Fruit fly (Drosophila melanogaster) whole organism: ENCODE results near the gene CG31524.
A peak's percentile ranks its signal among the peaks of the same experiment; 100 is the strongest.

ENCODE experiments used
- CG8478 ChIP-seq: fragments of >200 bp; optimal IDR thresholded peaks from 2 replicates; lab custom pipeline; 2018; ENCODE audit warnings: inconsistent platforms
- Dll ChIP-seq: fragments of >200 bp; optimal IDR thresholded peaks from 2 replicates; lab custom pipeline; 2017
- EcR ChIP-seq, 2 experiments: fragments of >200 bp; optimal IDR thresholded peaks; 2 replicates each; lab custom pipeline; 2017; ENCODE audit warnings: missing biosample characterization in 2 of 2, missing genetic modification characterization in 2 of 2, missing genetic modification reagents in 2 of 2
- pan ChIP-seq: fragments of >200 bp; optimal IDR thresholded peaks from 2 replicates; lab custom pipeline; 2017
- psq ChIP-seq: fragments of >200 bp; optimal IDR thresholded peaks from 2 replicates; lab custom pipeline; 2017
- usp ChIP-seq: fragments of >200 bp; optimal IDR thresholded peaks from 2 replicates; lab custom pipeline; 2017; ENCODE audit warnings: missing biosample characterization, missing genetic modification characterization, mixed read lengths

CG31524 gene

DNA sequence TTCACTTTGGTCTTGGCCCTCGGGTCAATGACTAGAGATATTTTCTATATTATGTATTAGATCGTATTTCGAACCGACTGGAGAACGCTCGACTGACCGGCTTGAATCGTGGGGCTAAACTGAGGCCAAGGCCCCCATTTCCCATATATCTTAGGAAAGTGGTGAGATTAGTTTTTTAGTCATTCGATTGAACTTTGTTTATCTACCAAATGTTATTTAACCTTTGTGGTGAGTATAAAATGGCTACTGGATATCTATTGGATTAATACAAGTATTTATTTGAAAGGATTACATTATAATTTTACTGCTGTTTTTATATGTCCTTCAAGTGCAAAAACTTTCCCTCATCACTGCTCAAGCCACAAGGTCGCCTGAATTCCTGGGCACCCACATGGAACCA, 10.7 kb downstream of the CG31524 start, which contains the start of gene CG31371:
CG31371 (minus strand) TSS at position 101 of the 400 bp plus-strand sequence.
- TF ChIP-seq psq (lab: Kevin White, UChicago) (no peak), pan (lab: Kevin White, UChicago) (no peak), usp (no peak), EcR (GFP tag; optimal IDR thresholded peaks at IDR 0.05; lab: Kevin White, UChicago) (no peak), CG8478 (lab: Kevin White, UChicago) (no peak), Dll (lab: Kevin White, UChicago) (no peak)

DNA sequence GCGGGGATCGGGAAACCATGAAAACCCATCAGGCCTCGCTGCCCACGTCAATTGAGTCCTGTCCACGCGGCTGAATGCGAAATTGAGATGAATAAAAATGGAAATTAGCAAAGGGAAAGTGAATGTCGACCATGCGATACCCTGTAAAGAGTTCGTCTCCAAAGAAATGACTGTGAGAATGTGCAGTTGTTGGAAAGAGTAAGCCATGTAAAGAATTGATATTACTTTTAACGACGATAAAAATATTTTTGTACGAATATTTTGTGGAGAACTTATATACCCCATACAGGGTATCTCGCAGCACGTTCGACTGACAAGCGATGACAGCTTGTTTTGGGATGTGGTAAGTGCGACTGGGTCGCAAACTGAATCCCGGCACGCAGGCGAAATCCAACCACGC, 13.0 kb downstream of the CG31524 start:
- TF ChIP-seq psq (lab: Kevin White, UChicago) (no peak), pan (lab: Kevin White, UChicago) (peak; percentile 69)

DNA sequence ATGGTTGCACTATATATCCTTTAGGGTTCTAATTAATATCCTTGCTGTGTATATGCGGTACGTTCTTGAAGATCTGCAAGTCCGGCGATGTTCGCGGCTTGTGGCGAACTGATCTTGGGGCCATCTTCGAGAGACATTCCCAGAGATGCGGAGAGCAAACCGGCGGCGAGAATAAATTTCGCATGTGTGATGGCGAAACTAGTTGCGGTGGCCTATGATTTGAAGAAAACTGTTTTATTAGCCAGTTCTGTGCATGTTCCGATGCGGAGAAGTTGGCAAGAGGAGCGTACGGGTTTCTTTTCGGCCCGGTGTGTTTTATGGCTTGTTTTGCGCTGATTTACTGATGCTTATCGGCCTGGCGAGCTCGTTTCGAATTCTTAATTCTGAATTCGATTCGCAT, 13.9 kb downstream of the CG31524 start, which contains the start of gene PH4alphaNE1:
PH4alphaNE1 (minus strand) TSS at position 101 of the 400 bp plus-strand sequence.
- no peak for TF ChIP-seq EcR (GFP tag; optimal IDR thresholded peaks at IDR 0.05; lab: Kevin White, UChicago)
- no peak for TF ChIP-seq CG8478 (lab: Kevin White, UChicago)
- no peak for TF ChIP-seq pan (lab: Kevin White, UChicago)
- TF ChIP-seq usp: no peak
- no peak for TF ChIP-seq Dll (lab: Kevin White, UChicago)
- TF ChIP-seq psq (lab: Kevin White, UChicago): no peak

DNA sequence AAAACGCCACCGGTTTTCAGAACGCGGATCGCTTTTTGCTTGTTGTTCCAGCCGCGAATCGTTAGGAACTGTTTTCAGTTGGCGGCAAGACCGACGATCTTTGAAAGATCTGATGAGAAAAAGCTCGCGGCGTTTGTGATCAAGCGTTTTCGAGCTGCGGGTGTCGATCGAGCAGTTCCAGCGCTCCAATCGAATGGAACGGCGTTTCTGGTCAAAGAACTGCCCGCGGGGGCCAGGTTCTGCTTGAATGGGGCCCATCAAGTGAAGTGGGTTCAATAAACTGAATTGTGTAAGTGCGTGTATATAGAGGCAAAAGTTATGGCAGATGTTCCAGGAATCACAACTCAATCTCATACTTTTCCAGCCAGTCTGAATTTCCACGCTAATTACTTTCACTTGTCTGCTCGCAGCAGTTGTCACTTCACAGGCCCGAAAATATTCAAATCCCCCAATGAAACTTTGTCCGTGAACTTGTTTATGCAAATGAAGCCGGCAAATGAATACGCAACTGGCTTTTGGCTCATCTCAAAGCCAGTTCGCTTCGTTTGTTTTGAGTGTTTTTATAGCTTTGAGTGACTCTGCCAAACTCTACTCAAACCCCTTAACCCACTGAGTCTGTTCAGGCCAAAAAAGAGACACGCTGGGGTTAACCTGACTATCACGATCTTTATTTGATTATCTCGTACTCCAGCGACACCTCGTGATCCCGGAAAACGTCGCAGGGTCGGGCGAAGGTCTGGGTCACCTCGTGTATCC, 17.9 kb downstream of the CG31524 start, which contains the start of gene PH4alphaMP:
PH4alphaMP (minus strand) TSS at position 51 of the 756 bp plus-strand sequence.
- TF ChIP-seq Dll (lab: Kevin White, UChicago) (no peak), CG8478 (lab: Kevin White, UChicago) (no peak), psq (lab: Kevin White, UChicago) (no peak), EcR (GFP tag; optimal IDR thresholded peaks at IDR 0.05; lab: Kevin White, UChicago) (peak in 1 of 2 experiments; percentile 41), usp (no peak), pan (lab: Kevin White, UChicago) (no peak)

DNA sequence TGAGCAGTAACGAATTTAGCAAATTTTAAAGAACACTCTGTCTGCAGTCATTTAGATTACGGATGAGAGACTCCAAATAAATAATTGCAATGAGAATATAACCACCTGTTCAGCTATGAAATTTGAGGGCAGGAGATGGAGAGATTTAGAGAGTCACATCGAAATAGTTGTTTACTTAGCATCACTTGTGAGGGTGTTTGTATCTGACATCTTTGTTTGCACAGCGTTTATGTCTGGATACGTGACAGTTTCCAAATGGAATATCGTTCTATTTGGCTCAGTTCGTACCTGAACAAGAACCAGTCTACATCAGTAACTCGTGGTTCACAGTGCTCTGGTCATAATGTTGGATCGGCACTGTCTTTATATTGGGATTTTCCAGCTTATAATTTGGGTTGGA, 24.4 kb downstream of the CG31524 start, which contains the start of gene PH4alphaSG2:
PH4alphaSG2 (plus strand) TSS at position 278 of the 400 bp plus-strand sequence.
- TF ChIP-seq pan (lab: Kevin White, UChicago) (no peak), CG8478 (lab: Kevin White, UChicago) (no peak), usp (no peak), psq (lab: Kevin White, UChicago) (no peak), Dll (lab: Kevin White, UChicago) (no peak), EcR (GFP tag; optimal IDR thresholded peaks at IDR 0.05; lab: Kevin White, UChicago) (no peak)

DNA sequence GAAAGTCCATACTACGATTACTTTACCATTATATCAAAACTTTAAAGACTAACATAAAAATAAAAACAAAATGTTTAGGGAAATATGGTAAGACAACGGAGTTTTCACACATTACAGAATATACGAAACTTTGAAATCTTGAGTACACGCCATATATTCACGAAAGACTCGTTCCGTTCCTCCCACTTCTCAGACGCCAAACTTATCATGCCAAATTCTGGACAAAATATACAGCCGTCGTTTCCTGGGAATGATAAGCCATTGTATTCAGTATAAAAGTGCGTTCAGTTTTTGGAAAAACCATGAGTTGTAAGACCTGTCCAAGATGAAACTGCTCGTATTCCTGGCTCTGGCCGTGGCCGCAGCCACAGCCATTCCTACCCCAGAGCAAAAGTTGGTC, 25.5 kb downstream of the CG31524 start, which contains the start of gene Jon99Fi:
Jon99Fi (plus strand) TSS at position 301 of the 400 bp plus-strand sequence.
- TF ChIP-seq EcR (GFP tag; optimal IDR thresholded peaks at IDR 0.05; lab: Kevin White, UChicago) (no peak), CG8478 (lab: Kevin White, UChicago) (no peak), psq (lab: Kevin White, UChicago) (no peak)

DNA sequence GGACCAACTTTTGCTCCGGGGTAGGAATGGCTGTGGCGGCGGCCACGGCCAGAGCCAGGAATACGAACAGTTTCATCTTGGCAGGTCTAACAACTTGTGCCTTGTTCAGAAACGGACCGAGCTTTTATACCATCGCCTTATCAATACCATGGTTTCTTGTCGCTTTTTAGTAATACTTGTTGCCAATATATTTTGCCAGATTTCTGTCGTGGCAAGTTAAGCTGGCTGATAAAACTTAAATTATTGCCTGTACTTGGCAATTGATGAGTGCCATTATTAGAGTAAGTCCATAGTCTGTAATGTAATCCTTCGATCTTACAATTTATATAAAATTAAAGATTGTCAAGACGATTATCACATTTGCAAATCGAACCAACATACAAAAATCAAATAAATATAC, 26.3 kb downstream of the CG31524 start, which contains the start of gene Jon99Fii:
Jon99Fii (minus strand) TSS at position 101 of the 400 bp plus-strand sequence.
- TF ChIP-seq Dll (lab: Kevin White, UChicago) (no peak), psq (lab: Kevin White, UChicago) (no peak), usp (no peak), pan (lab: Kevin White, UChicago) (no peak), EcR (GFP tag; optimal IDR thresholded peaks at IDR 0.05; lab: Kevin White, UChicago) (no peak), CG8478 (lab: Kevin White, UChicago) (no peak)

DNA sequence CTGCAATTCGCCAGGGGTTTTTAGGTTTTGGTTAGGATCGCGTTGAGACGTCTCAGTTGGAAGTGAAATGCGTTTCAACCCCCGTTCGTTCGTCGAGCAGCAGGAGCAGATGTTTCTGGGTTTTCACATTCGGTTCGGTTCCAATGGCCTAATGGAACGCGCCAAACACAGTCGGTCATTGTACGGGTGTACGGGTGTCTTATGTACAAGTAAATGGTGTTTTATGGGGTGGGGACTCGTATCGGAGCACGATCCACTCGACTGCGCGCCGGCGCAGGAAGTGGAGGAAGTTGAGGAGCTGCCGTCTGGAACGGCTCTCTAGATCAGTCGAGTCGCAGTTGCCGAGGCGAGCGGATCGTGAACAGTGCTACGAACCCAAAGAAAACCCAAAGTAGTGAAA, 37.8 kb downstream of the CG31524 start, which contains the start of gene spdo:
spdo (plus strand) TSS at position 318 of the 400 bp plus-strand sequence.
- TF ChIP-seq psq (lab: Kevin White, UChicago) (no peak), usp (no peak), pan (lab: Kevin White, UChicago) (no peak), Dll (lab: Kevin White, UChicago) (no peak)

DNA sequence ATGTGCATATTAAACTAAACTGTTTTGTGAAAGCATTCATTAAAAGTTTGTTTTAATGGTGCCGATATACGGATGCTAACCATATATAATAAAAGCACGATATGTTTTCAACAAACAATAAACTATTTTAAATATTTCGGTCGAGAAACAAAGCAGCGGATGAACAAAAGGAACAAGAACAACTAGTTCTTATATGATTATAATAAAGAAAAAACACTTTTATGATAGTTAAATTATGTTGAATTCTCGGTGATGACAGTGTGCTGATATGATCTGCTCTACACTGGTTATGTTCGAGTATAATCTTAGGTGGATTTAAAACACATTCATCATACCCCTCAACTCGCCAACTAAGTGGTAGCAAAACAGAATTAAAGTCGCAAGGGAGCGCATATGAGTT, 38.2 kb downstream of the CG31524 start:
- peak; percentile 19 for TF ChIP-seq pan (lab: Kevin White, UChicago)
- TF ChIP-seq EcR (GFP tag; optimal IDR thresholded peaks at IDR 0.05; lab: Kevin White, UChicago): no peak

DNA sequence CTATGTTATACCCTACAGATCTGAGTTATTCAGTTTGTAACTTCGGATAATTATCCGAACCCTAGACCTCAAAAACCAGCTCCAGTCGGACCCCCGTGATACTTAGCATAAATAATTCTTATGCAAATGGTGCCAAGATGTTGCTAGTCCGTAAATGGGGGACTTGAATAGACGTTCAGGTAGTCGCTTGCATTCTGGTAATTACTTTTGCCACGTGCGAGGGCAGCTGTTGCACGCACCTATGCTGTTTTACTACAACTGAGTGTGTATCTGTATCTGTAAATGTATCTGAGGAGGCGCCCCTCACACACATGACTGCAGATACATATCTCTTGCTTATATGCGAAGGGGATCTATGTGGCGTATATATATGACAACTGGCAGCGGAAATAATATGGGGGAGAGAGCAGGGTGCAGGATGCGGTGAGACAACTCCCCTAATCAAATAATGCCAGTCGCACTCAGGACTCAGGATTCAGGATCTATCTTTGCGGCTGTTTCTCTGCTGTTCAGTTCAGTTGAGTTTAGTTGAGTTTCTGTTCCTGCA, 39.4 kb downstream of the CG31524 start:
- TF ChIP-seq Dll (lab: Kevin White, UChicago) (no peak), psq (lab: Kevin White, UChicago) (no peak), pan (lab: Kevin White, UChicago) (no peak), EcR (GFP tag; optimal IDR thresholded peaks at IDR 0.05; lab: Kevin White, UChicago) (no peak), usp (no peak), CG8478 (lab: Kevin White, UChicago) (no peak)

DNA sequence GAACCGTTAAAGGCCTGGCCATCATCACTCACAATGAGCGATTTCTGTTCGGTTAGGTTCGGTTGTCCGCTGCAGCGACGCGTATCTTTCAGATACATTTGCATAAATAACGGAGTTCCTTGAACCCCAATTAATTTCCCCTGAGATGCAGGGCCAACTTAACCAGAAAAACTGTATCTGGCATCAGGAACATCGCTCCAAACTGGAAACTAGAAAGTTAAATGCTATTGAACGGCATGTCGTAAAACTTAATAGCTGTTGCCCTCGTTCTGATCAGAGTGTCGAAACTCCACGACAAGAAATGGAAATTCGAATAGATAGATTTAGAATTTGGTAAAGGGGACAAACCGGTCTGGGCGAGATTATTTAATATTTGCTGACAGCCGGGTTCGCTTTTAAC, 41.8 kb downstream of the CG31524 start:
- TF ChIP-seq psq (lab: Kevin White, UChicago): no peak
- no peak for TF ChIP-seq usp
- TF ChIP-seq EcR (GFP tag; optimal IDR thresholded peaks at IDR 0.05; lab: Kevin White, UChicago): no peak
- TF ChIP-seq Dll (lab: Kevin White, UChicago): no peak
- no peak for TF ChIP-seq CG8478 (lab: Kevin White, UChicago)
- TF ChIP-seq pan (lab: Kevin White, UChicago): no peak

DNA sequence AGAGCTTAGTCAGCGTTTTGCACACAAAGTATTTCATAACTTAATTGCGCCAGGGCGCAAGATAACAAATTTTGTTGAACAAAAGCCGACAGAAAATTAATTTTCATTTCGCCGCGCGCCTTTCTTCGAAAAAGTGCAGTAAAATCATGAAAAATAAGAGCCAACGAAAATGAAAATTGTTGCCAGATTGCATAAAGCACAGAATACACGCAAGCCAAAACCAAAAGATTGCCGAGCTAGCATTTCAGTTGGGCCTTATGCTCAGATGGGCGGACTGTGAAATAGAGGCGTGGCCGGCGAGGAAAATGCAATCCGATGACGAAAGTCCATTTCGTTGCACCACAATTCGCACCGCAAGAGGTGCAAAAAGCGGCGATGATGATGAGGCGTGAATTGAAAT, 43.5 kb downstream of the CG31524 start:
- TF ChIP-seq pan (lab: Kevin White, UChicago): no peak
